Fruit fly (Drosophila melanogaster): ENCODE data around the gene CG46281.

Gene CG46281

DNA sequence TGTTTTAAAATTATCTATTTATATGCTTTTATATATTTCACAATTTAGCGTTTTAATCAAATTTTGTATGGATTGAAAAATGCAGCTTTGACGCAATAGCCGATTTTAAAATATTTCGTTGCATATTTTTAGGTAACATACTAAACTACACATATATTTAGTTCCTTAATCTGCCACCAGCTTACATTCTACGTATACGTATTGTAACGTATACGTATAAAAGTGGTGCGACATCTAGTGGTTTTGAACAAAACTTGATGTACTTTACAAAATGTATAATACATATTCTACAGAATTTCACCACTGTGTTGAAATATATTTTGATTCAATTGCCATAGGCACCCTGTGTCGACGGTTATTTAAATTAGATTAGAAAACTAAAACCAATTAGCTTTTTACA, 48.2 kb upstream of the CG46281 start (continued):
- no peak for TF ChIP-seq CG11723 (GFP tag; optimal IDR thresholded peaks at IDR 0.05)
- peak; percentile 49 for TF ChIP-seq CG15601 (tag; optimal IDR thresholded peaks at IDR 0.05)
- peak; percentile 46 for TF ChIP-seq CG13424 (tag; optimal IDR thresholded peaks at IDR 0.05)
- no peak for TF ChIP-seq usp (GFP tag; optimal IDR thresholded peaks at IDR 0.05)
- no peak for TF ChIP-seq unpg (GFP tag; optimal IDR thresholded peaks at IDR 0.05)
- peak; percentile 20 for TF ChIP-seq CG8089 (GFP tag; optimal IDR thresholded peaks at IDR 0.05)
- no peak for TF ChIP-seq CG34376 (GFP tag; optimal IDR thresholded peaks at IDR 0.05)
- TF ChIP-seq CG8388 (GFP tag; optimal IDR thresholded peaks at IDR 0.05): no peak
- peak; percentile 46 for TF ChIP-seq CG2120 (GFP tag; optimal IDR thresholded peaks at IDR 0.05)
- TF ChIP-seq bsh (GFP tag; optimal IDR thresholded peaks at IDR 0.05): peak in 1 of 2 experiments; percentile 20
- no peak for TF ChIP-seq Sin3A (optimal IDR thresholded peaks at IDR 0.05)
- peak; percentile 34 for TF ChIP-seq nmo (GFP tag; optimal IDR thresholded peaks at IDR 0.05)
- no peak for TF ChIP-seq pros (GFP tag; optimal IDR thresholded peaks at IDR 0.05)
- no peak for TF ChIP-seq onecut (GFP tag; IDR thresholded peaks at IDR 0.05)
- TF ChIP-seq Side (GFP tag; optimal IDR thresholded peaks at IDR 0.05): no peak
- TF ChIP-seq Aef1 (GFP tag; IDR thresholded peaks at IDR 0.05): no peak
- no peak for TF ChIP-seq CG16779 (GFP tag; IDR thresholded peaks at IDR 0.05)
- no peak for TF ChIP-seq Trl (optimal IDR thresholded peaks at IDR 0.05)
- TF ChIP-seq Trl (GFP tag; optimal IDR thresholded peaks at IDR 0.05): no peak
- no peak for TF ChIP-seq CG2678 (tag; optimal IDR thresholded peaks at IDR 0.05)
- TF ChIP-seq phol (tag; optimal IDR thresholded peaks at IDR 0.05): peak; percentile 22
- TF ChIP-seq CG15514 (GFP tag; optimal IDR thresholded peaks at IDR 0.05): no peak
- no peak for TF ChIP-seq Dfd (GFP tag; optimal IDR thresholded peaks at IDR 0.05)
- TF ChIP-seq inv (GFP tag; IDR thresholded peaks at IDR 0.05; ENCODE audit: partially characterized antibody): peak; percentile 46; the same call in 1 of the 2 replicates
- peak; percentile 76 for TF ChIP-seq Dp (GFP tag; optimal IDR thresholded peaks at IDR 0.05)
- no peak for TF ChIP-seq Hr39 (optimal IDR thresholded peaks at IDR 0.05)
- peak; percentile 66 for TF ChIP-seq pita (GFP tag; optimal IDR thresholded peaks at IDR 0.05)
- TF ChIP-seq CG3065 (GFP tag; optimal IDR thresholded peaks at IDR 0.05): no peak
- TF ChIP-seq schlank (tag; optimal IDR thresholded peaks at IDR 0.05): no peak
- TF ChIP-seq Opbp (GFP tag; IDR thresholded peaks at IDR 0.05; ENCODE audit: partially characterized antibody): peak; percentile 43; the same call in 2 of the 3 replicates
- TF ChIP-seq Hey (tag; optimal IDR thresholded peaks at IDR 0.05): no peak
- TF ChIP-seq bigmax (GFP tag; optimal IDR thresholded peaks at IDR 0.05): no peak
- TF ChIP-seq CG6254 (GFP tag; optimal IDR thresholded peaks at IDR 0.05): peak; percentile 99
- no peak for TF ChIP-seq Hmx (GFP tag; optimal IDR thresholded peaks at IDR 0.05)
- TF ChIP-seq CG17829 (tag; optimal IDR thresholded peaks at IDR 0.05): peak; percentile 59
- TF ChIP-seq Adf1 (GFP tag; IDR thresholded peaks at IDR 0.05): no peak
- no peak for TF ChIP-seq CG15269 (tag; optimal IDR thresholded peaks at IDR 0.05)
- peak; percentile 19 for TF ChIP-seq Nf-YC (tag; optimal IDR thresholded peaks at IDR 0.05)
- no peak for TF ChIP-seq sr (GFP tag; IDR thresholded peaks at IDR 0.05)
- no peak for TF ChIP-seq CG9876 (GFP tag; optimal IDR thresholded peaks at IDR 0.05)
- no peak for TF ChIP-seq dati (GFP tag; IDR thresholded peaks at IDR 0.05)
- no peak for TF ChIP-seq al (GFP tag; IDR thresholded peaks at IDR 0.05)
- no peak for TF ChIP-seq Abd-B (GFP tag; optimal IDR thresholded peaks at IDR 0.05)
- TF ChIP-seq tll (GFP tag; optimal IDR thresholded peaks at IDR 0.05): no peak
- TF ChIP-seq btn (GFP tag; optimal IDR thresholded peaks at IDR 0.05): no peak
- TF ChIP-seq CG1024 (GFP tag; IDR thresholded peaks at IDR 0.05): no peak
- TF ChIP-seq CG9609 (GFP tag; optimal IDR thresholded peaks at IDR 0.05): peak; percentile 30
- TF ChIP-seq sna (GFP tag; IDR thresholded peaks at IDR 0.05; ENCODE audit: partially characterized antibody): no peak
- TF ChIP-seq CG4820 (GFP tag; optimal IDR thresholded peaks at IDR 0.05): no peak
- peak; percentile 18; the same call in 1 of the 3 replicates for TF ChIP-seq dysf (GFP tag; IDR thresholded peaks at IDR 0.05)
- TF ChIP-seq wdn (GFP tag; IDR thresholded peaks at IDR 0.05): no peak
- peak; percentile 9 for TF ChIP-seq CG18262 (tag; optimal IDR thresholded peaks at IDR 0.05)

Data from whole organism, embryonic.